Worm (Caenorhabditis elegans) whole organism, L4/young adult: ENCODE results near the gene F12E12.1.

ENCODE experiments used
- W03F9.2 ChIP-seq: fragments of 150-350 bp; optimal IDR thresholded peaks from 2 replicates; lab custom pipeline; 2014; ENCODE audit warnings: missing biosample characterization, missing genetic modification characterization
- dao-5 ChIP-seq: sonication (generic microtip); optimal IDR thresholded peaks from 2 replicates; lab custom pipeline; 2016; ENCODE audit warnings: missing genotype, missing genetic modification characterization, moderate library complexity, missing compliant biosample characterization
- him-1 ChIP-seq: sonication (generic microtip); optimal IDR thresholded peaks from 2 replicates; lab custom pipeline; 2016; ENCODE audit warnings: missing genotype, missing genetic modification reagents, missing genetic modification characterization, missing compliant biosample characterization

Gene F12E12.1

ce11 chrII:3775719-3776118, 34.0 kb downstream of the F12E12.1 start, which contains the start of gene T24E12.3:
TSS of gene T24E12.3 (plus strand) at chrII:3776019.
- TF ChIP-seq him-1 (no peak), dao-5 (no peak), W03F9.2 (tag; lab: Kevin White, UChicago) (no peak)

DNA sequence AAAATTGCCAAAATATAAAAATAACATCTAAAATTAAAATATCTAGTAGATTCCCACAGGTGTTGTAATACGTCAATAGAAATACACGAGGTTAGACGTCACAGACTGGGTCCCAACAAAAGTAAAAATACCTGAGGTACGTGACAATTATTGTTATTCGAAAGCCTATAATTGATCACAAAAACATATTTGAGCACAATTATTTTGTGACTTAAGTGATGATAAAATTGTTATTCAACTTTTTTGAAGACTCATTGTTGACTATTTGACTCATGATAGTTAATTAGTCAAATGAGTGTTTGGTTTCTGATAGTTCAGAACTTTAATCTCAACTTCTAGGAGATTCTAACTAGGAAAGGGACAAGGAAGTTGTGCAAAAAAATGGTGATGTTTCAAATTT, 36.1 kb downstream of the F12E12.1 start:
- TF ChIP-seq him-1 (no peak), dao-5 (no peak), W03F9.2 (tag; lab: Kevin White, UChicago) (no peak)

DNA sequence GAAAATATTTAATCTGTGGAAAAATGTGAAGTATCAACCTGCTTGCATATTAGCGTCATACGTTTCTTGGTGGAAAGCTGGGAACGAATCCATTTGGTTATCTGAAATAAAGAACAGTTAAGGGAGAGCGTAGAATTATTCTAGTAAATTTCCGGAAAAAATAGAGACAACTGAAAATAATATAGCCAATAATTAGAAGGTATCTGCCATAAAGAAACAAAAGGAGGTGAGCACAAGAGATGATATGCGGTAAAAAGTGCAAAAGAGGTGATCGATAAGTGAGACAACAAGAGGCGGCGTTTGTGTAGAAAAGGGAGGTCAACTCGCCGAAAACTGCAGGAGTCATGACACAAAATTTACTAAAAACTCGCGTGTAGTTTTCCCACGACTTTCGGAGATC, 37.8 kb downstream of the F12E12.1 start, which contains the start of gene T24E12.11:
Gene T24E12.11, minus strand, starts transcription at position 101 of the 400 bp plus-strand sequence.
- TF ChIP-seq W03F9.2 (tag; lab: Kevin White, UChicago) (no peak), dao-5 (no peak), him-1 (no peak)

- TF ChIP-seq dao-5 (no peak), W03F9.2 (tag; lab: Kevin White, UChicago) (no peak), him-1 (no peak)
These were observed 39.6 kb downstream of the F12E12.1 start for ce11 chrII:3781238-3781637.

DNA sequence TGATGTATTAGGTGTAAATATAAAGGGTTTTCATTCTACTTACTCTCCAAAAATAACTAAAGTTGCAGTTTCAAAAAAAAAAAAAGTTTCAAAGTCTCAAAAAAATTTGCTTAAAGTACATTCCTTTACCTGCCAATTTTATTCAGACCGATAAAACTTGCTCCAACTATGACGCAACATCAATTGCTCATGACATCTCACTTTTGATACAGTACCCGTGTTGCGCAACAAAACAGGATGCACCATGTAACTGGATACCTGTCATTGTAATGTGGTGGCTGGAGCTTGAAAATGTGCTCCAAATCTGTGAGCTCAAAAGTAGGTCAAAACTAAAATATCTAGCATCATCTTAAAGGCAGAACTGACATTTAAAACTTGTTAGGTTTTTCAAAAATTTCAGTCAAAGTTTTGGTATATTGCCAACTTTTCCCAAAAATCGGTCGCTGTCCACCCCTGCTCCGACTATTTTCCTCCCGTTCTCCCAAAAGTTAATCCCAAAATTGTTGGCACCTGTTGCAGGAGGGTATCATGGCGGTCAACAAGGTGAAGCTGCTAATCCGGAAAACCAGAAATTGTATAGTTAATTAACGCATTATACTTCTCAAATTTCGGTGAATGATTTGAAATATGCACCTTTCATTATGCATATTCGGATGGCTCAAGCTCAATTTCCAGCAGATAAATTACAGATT, 40.8 kb downstream of the F12E12.1 start, which contains the start of gene T24E12.2:
Gene T24E12.2, plus strand, starts transcription at position 642 of the 692 bp plus-strand sequence.
- TF ChIP-seq him-1, result no peak
- no peak for TF ChIP-seq dao-5
- TF ChIP-seq W03F9.2 (tag; lab: Kevin White, UChicago), result no peak

DNA sequence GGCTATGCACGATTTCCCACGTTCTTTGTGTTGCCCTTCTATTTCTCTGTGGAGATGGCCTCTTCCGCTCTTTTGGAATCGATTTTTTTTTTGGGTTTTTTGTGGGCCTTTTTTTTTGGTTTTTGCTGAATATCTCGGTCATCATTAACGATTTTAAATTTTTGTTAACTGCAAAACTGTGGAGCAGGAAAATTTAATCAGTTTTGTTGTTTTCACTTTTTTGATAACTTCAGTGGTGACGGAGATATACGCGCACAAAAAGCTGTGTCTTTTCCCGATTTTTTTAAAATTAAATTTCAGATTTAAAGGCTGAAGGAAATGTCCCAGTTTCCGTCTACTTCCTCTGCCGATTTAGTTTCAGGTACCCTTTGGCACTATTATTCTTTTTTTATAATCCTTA, 43.6 kb downstream of the F12E12.1 start, which contains the start of gene T24E12.1:
Gene T24E12.1, plus strand, starts transcription at position 301 of the 400 bp plus-strand sequence.
- TF ChIP-seq him-1 (no peak), dao-5 (no peak)

DNA sequence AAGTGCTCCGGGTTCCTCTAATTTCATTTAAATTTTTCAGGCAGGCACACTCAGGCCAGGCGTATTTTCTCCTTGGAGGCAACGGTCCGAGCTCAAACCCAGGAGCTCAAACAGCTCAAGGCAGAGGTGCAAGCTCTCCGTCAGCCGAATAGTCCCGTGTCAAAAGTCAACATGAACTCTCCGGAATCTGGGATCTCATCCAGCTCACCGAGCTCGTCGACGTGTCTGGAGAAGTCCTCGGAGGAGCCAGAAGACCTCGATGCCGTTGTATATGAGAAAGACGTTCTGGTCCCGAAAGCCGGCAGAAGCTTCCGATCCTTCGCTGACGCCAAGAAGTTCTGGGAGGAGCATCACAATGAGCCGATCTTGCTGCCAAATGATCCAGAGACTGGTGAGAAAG, 44.1 kb downstream of the F12E12.1 start:
- TF ChIP-seq him-1 (no peak), W03F9.2 (tag; lab: Kevin White, UChicago) (no peak), dao-5 (no peak)

ce11 chrII:3786538-3786937, 44.9 kb downstream of the F12E12.1 start:
- TF ChIP-seq him-1 (no peak), dao-5 (no peak), W03F9.2 (tag; lab: Kevin White, UChicago) (no peak)

ce11 chrII:3787151-3787550, 45.5 kb downstream of the F12E12.1 start, which contains the start of gene T24E12.13:
TSS of gene T24E12.13 (plus strand) at chrII:3787451.
- TF ChIP-seq him-1 (no peak), W03F9.2 (tag; lab: Kevin White, UChicago) (no peak), dao-5 (no peak)

DNA sequence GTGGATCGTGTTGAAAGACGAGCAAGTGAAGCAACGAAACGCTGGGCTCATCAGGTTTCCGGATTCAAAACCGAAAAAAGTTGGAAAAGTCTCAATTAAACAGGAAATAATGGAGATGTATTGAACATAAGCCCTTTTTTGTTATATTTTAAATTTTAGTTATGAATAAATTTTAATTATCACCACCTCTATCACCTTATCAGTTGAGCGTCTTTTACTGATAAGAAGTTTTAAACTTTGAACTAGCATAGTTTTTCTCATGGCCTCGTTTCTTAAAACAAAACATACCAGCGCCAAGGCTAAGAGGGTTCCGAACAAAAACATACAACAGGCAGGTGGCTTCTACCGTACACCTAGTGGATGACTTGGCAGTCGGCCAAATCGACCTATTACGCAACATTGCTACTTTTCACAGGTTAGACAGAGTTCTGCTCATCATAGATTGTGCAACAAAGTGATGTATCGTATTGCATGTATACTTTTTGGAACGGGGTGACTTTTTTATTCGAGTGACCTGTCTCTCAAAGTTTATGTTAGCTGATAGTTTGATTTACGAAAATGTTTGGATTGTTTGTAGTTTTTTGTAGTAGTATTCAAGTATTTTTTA, 46.8 kb downstream of the F12E12.1 start:
- no peak for TF ChIP-seq him-1
